Worm (Caenorhabditis elegans) whole organism, late embryonic: ENCODE measurements around the gene B0507.6.

ENCODE experiments used
- K09A11.1 ChIP-seq: sonication (generic microtip); optimal IDR thresholded peaks from 2 replicates; lab custom pipeline; 2017; ENCODE audit warnings: antibody characterized with exemption, mild to moderate bottlenecking, missing genetic modification characterization, missing compliant biosample characterization; ENCODE audit not compliant: insufficient read depth
- ama-1 ChIP-seq: fragments of 150-350 bp; optimal IDR thresholded peaks from 2 replicates; lab custom pipeline; 2014
- ceh-9 ChIP-seq: sonication (generic microtip); optimal IDR thresholded peaks from 2 replicates; lab custom pipeline; 2016; ENCODE audit warnings: mild to moderate bottlenecking, missing genetic modification characterization, inconsistent platforms, missing compliant biosample characterization
- fkh-10 ChIP-seq: fragments of 150-350 bp; optimal IDR thresholded peaks from 2 replicates; lab custom pipeline; 2014; ENCODE audit warnings: missing biosample characterization, missing genetic modification reagents, missing genetic modification characterization
- lim-6 ChIP-seq: sonication (generic microtip); optimal IDR thresholded peaks from 2 replicates; lab custom pipeline; 2016; ENCODE audit warnings: missing genetic modification characterization, missing compliant biosample characterization
- mec-3 ChIP-seq: sonication (generic microtip); optimal IDR thresholded peaks from 2 replicates; lab custom pipeline; 2016; ENCODE audit warnings: borderline replicate concordance, missing genetic modification characterization, missing compliant biosample characterization
- nfya-1 ChIP-seq: sonication (generic microtip); optimal IDR thresholded peaks from 2 replicates; lab custom pipeline; 2017; ENCODE audit warnings: missing genetic modification characterization, mild to moderate bottlenecking, missing compliant biosample characterization, antibody characterized with exemption, moderate library complexity
- nhr-11 ChIP-seq: fragments of 150-350 bp; optimal IDR thresholded peaks from 2 replicates; lab custom pipeline; 2014; ENCODE audit warnings: missing biosample characterization, missing genetic modification characterization
- npax-4 ChIP-seq: sonication (generic microtip); optimal IDR thresholded peaks from 2 replicates; lab custom pipeline; 2016; ENCODE audit warnings: missing genetic modification characterization, missing compliant biosample characterization
- odd-2 ChIP-seq: sonication (generic microtip); optimal IDR thresholded peaks from 2 replicates; lab custom pipeline; 2017; ENCODE audit warnings: antibody characterized with exemption, mild to moderate bottlenecking, missing genetic modification characterization, missing compliant biosample characterization
- pha-4 ChIP-seq: fragments of 150-350 bp; optimal IDR thresholded peaks from 2 replicates; lab custom pipeline; 2018; ENCODE audit warnings: missing biosample characterization, missing genetic modification reagents, missing genetic modification characterization
- sox-2 ChIP-seq: fragments of 200-800 bp; sonication (Bioruptor generic); IDR thresholded peaks from 2 replicates; pipeline ENCODE4 v1.3.6; 2022; ENCODE audit warnings: missing genetic modification reagents, missing genetic modification characterization, missing compliant biosample characterization
- unc-42 ChIP-seq: sonication (generic microtip); optimal IDR thresholded peaks from 2 replicates; lab custom pipeline; 2016; ENCODE audit warnings: missing genotype, missing genetic modification characterization, missing compliant biosample characterization

DNA sequence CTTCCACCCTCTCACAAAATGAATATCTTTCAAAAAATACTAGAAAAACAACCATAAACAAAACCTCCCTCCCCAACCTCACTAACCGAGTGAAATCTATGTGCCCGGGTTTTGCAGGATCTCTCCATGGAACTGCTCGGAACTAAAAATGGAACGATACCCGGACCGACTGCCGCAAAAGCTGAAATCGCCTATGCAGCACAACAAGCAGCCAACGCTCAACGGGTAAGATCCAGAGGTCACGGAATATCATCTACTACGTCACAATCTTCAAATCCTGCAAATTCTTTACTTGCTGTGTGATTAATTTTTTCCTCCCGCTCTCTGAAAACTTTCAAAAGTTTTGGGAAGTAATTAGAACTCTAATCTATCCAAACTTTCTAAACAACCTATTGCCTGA is 43.4 kb downstream of the B0507.6 start:
- TF ChIP-seq nfya-1 (tag; lab: Kevin White, UChicago) = no peak
- no peak for TF ChIP-seq lim-6 (tag; lab: Kevin White, UChicago)
- TF ChIP-seq mec-3 (tag; lab: Kevin White, UChicago) = no peak
- no peak for TF ChIP-seq K09A11.1 (tag; lab: Kevin White, UChicago)
- no peak for TF ChIP-seq sox-2 (GFP tag; lab: Robert Waterston, UW)
- no peak for TF ChIP-seq nhr-11 (tag; lab: Kevin White, UChicago)
- no peak for TF ChIP-seq npax-4 (tag; lab: Kevin White, UChicago)
- no peak for TF ChIP-seq ceh-9
- TF ChIP-seq ama-1 (lab: Kevin White, UChicago) = no peak
- no peak for TF ChIP-seq odd-2
- no peak for TF ChIP-seq fkh-10 (GFP tag; lab: Kevin White, UChicago)
- no peak for TF ChIP-seq pha-4
- TF ChIP-seq unc-42 (tag; lab: Kevin White, UChicago) = no peak
